Comparison of ENCODE assay signal across 2 fruit fly cellular contexts in the genomic region with DNA sequence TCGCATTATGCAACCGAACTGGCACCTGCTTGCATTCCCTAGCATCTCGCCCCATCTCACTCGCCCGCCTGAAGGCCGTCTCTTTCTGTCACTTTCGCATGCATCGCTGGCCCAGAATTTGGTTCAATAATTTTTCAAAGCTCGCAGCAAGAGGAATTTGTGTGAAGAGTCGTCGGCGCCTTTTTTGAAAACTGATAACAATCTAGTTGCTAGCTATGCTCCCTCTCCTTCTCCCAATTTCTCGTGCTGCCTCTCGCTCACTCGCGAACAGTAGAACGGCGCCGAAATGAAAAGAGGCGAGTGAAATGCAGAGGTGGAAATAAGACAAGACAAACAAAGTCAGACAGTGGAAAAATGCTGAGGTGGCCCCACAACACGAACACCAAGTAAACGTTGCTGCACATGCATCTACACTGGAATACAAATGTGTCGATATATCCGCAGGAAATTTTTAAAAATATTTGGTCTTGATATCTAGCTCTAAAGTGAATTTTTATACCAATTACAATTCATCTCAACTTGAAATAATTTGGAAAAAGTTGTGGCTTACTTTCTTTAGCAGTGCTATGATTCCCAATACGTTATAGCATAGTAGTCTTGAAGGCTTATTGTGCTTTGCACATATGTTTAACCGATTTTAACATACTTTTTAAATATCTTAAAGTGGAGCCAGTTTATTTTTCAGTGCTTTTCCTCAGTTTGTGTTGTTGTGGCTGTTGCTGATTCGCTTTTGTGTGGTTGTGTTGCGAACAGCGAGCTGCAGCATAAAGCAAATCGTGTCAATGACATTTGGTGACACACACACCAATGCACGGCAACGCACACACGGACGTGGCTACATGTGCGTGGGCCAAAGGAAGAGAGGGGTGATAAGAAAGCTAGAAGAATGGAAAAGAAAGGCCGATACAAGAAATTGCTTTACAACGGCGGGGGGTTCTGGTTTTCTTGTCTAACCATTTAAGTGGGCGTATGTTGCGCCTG.
TF ChIP-seq lines count a peak whose summit lies in the region.

No protein-coding gene starts in this region.

TF ChIP-seq in whole organism, embryonic, 481 proteins besides CTCF, POLR2A, EP300 and RAD21 (continued from another document and continues in another):
- TF ChIP-seq Ssrp (tag; optimal IDR thresholded peaks at IDR 0.05; lab: Kevin White, UChicago) (peak; percentile 91), Hey (tag; optimal IDR thresholded peaks at IDR 0.05; lab: Kevin White, UChicago) (no peak), Hand (GFP tag; optimal IDR thresholded peaks at IDR 0.05; lab: Kevin White, UChicago) (no peak), Ptx1 (GFP tag; IDR thresholded peaks at IDR 0.05; lab: Robert Waterston, UW) (peak; percentile 75), ap (GFP tag; IDR thresholded peaks at IDR 0.05; lab: Robert Waterston, UW) (peak; percentile 65), stwl (tag; optimal IDR thresholded peaks at IDR 0.05; lab: Kevin White, UChicago) (peak; percentile 5), tin (GFP tag; optimal IDR thresholded peaks at IDR 0.05; lab: Kevin White, UChicago) (peak; percentile 67), Med (GFP tag; lab: Kevin White, UChicago) (peak; percentile 87), gsb-n (tag; optimal IDR thresholded peaks at IDR 0.05; lab: Kevin White, UChicago) (peak; percentile 89), Spps (tag; optimal IDR thresholded peaks at IDR 0.05; lab: Kevin White, UChicago) (peak; percentile 88), bowl (GFP tag; IDR thresholded peaks at IDR 0.05; lab: Robert Waterston, UW) (no peak), CG15073 (GFP tag; optimal IDR thresholded peaks at IDR 0.05; lab: Kevin White, UChicago) (peak; percentile 40), stc (GFP tag; IDR thresholded peaks at IDR 0.05; lab: Robert Waterston, UW) (peak; percentile 20; the same call in 1 of the 2 replicates), CG1832 (GFP tag; optimal IDR thresholded peaks at IDR 0.05; lab: Kevin White, UChicago) (no peak), ATbp (GFP tag; optimal IDR thresholded peaks at IDR 0.05; lab: Kevin White, UChicago) (peak; percentile 94), CG6765 (GFP tag; optimal IDR thresholded peaks at IDR 0.05; lab: Kevin White, UChicago) (no peak), lab (GFP tag; optimal IDR thresholded peaks at IDR 0.05; lab: Kevin White, UChicago) (peak; percentile 12), Pdp1 (GFP tag; optimal IDR thresholded peaks at IDR 0.05; lab: Kevin White, UChicago) (peak; percentile 38 to 69), CG11504 (tag; optimal IDR thresholded peaks at IDR 0.05; lab: Kevin White, UChicago) (peak; percentile 89), B-H1 (GFP tag; IDR thresholded peaks at IDR 0.05; lab: Robert Waterston, UW) (peak; percentile 23; the same call in 1 of the 3 replicates), CG14050 (GFP tag; IDR thresholded peaks at IDR 0.05; lab: Robert Waterston, UW) (no peak), sug (tag; optimal IDR thresholded peaks at IDR 0.05; lab: Kevin White, UChicago) (peak; percentile 46), lov (optimal IDR thresholded peaks at IDR 0.05; lab: Kevin White, UChicago) (no peak), lov (GFP tag; IDR thresholded peaks at IDR 0.05; lab: Robert Waterston, UW) (peak; percentile 56; the same call in 1 of the 3 replicates), CG33557 (GFP tag; optimal IDR thresholded peaks at IDR 0.05; lab: Kevin White, UChicago) (peak; percentile 85), oc (tag; optimal IDR thresholded peaks at IDR 0.05; lab: Kevin White, UChicago) (peak; percentile 79), CG6813 (GFP tag; optimal IDR thresholded peaks at IDR 0.05; lab: Kevin White, UChicago) (peak; percentile 47), bcd (GFP tag; optimal IDR thresholded peaks at IDR 0.05; lab: Kevin White, UChicago) (peak; percentile 79), trh (GFP tag; optimal IDR thresholded peaks at IDR 0.05; lab: Kevin White, UChicago) (peak; percentile 4), CG4360 (GFP tag; IDR thresholded peaks at IDR 0.05; lab: Robert Waterston, UW) (peak; percentile 47; the same call in 1 of the 2 replicates), NFAT (GFP tag; IDR thresholded peaks at IDR 0.05; lab: Robert Waterston, UW) (no peak), sima (GFP tag; optimal IDR thresholded peaks at IDR 0.05; lab: Kevin White, UChicago) (peak; percentile 9), eyg (GFP tag; optimal IDR thresholded peaks at IDR 0.05; lab: Kevin White, UChicago) (no peak), Neu2 (GFP tag; optimal IDR thresholded peaks at IDR 0.05; lab: Kevin White, UChicago; ENCODE audit: borderline replicate concordance) (no peak), CG17802 (tag; optimal IDR thresholded peaks at IDR 0.05; lab: Kevin White, UChicago) (peak; percentile 59), D (optimal IDR thresholded peaks at IDR 0.05; lab: Kevin White, UChicago) (no peak), D (GFP tag; optimal IDR thresholded peaks at IDR 0.05; lab: Kevin White, UChicago) (peak; percentile 93), luna (GFP tag; optimal IDR thresholded peaks at IDR 0.05; lab: Kevin White, UChicago) (no peak), tx (GFP tag; optimal IDR thresholded peaks at IDR 0.05; lab: Kevin White, UChicago) (peak; percentile 62), tio (GFP tag; optimal IDR thresholded peaks at IDR 0.05; lab: Kevin White, UChicago) (peak; percentile 84), gcm (GFP tag; optimal IDR thresholded peaks at IDR 0.05; lab: Kevin White, UChicago) (peak; percentile 85), CG42726 (GFP tag; IDR thresholded peaks at IDR 0.05; lab: Robert Waterston, UW; ENCODE audit: partially characterized antibody) (no peak), CG6272 (GFP tag; IDR thresholded peaks at IDR 0.05; lab: Robert Waterston, UW) (no peak), CG17359 (tag; optimal IDR thresholded peaks at IDR 0.05; lab: Kevin White, UChicago) (peak; percentile 83), nom (GFP tag; optimal IDR thresholded peaks at IDR 0.05; lab: Kevin White, UChicago) (peak; percentile 44), MTF-1 (GFP tag; optimal IDR thresholded peaks at IDR 0.05; lab: Kevin White, UChicago; ENCODE audit: borderline replicate concordance) (no peak), CG31388 (GFP tag; optimal IDR thresholded peaks at IDR 0.05; lab: Kevin White, UChicago) (peak; percentile 36), rib (GFP tag; IDR thresholded peaks at IDR 0.05; lab: Robert Waterston, UW) (0 out of 2 replicates have a peak, but pooled peaks have one; percentile 25), CG4617 (GFP tag; optimal IDR thresholded peaks at IDR 0.05; lab: Kevin White, UChicago; ENCODE audit: borderline replicate concordance) (peak; percentile 35), onecut (GFP tag; IDR thresholded peaks at IDR 0.05; lab: Robert Waterston, UW) (peak; percentile 36), CG12155 (GFP tag; optimal IDR thresholded peaks at IDR 0.05; lab: Kevin White, UChicago) (peak; percentile 34), CG10959 (GFP tag; IDR thresholded peaks at IDR 0.05; lab: Robert Waterston, UW) (no peak), bab2 (GFP tag; optimal IDR thresholded peaks at IDR 0.05; lab: Kevin White, UChicago) (peak; percentile 74), CG13123 (GFP tag; optimal IDR thresholded peaks at IDR 0.05; lab: Kevin White, UChicago) (peak; percentile 47), CG7987 (GFP tag; optimal IDR thresholded peaks at IDR 0.05; lab: Kevin White, UChicago) (no peak), jing (GFP tag; optimal IDR thresholded peaks at IDR 0.05; lab: Kevin White, UChicago) (peak; percentile 85), odd (GFP tag; optimal IDR thresholded peaks at IDR 0.05; lab: Kevin White, UChicago) (peak; percentile 51), CG30403 (GFP tag; optimal IDR thresholded peaks at IDR 0.05; lab: Kevin White, UChicago) (peak; percentile 83), toy (GFP tag; IDR thresholded peaks at IDR 0.05; lab: Robert Waterston, UW) (no peak)

TF ChIP-seq in whole organism, prepupa, 60 proteins besides CTCF, POLR2A, EP300 and RAD21 (continued from another document):
- TF ChIP-seq Ets21C (GFP tag; optimal IDR thresholded peaks at IDR 0.05; lab: Kevin White, UChicago) (peak; percentile 71), CG6163 (GFP tag; IDR thresholded peaks at IDR 0.05; lab: Robert Waterston, UW) (peak; percentile 85), CG32006 (GFP tag; optimal IDR thresholded peaks at IDR 0.05; lab: Kevin White, UChicago) (peak; percentile 98), svp (GFP tag; lab: Kevin White, UChicago) (peak; percentile 92), CG3919 (GFP tag; optimal IDR thresholded peaks at IDR 0.05; lab: Kevin White, UChicago) (peak; percentile 90), Smox (GFP tag; optimal IDR thresholded peaks at IDR 0.05; lab: Kevin White, UChicago) (peak; percentile 69), Sox102F (GFP tag; optimal IDR thresholded peaks at IDR 0.05; lab: Kevin White, UChicago) (peak; percentile 70), Hr38 (GFP tag; optimal IDR thresholded peaks at IDR 0.05; lab: Kevin White, UChicago) (peak; percentile 55), Eip75B (GFP tag; optimal IDR thresholded peaks at IDR 0.05; lab: Kevin White, UChicago) (peak; percentile 87), Gug (GFP tag; IDR thresholded peaks at IDR 0.05; lab: Robert Waterston, UW) (peak; percentile 86), CG34406 (GFP tag; optimal IDR thresholded peaks at IDR 0.05; lab: Kevin White, UChicago) (peak; percentile 73), dac (GFP tag; optimal IDR thresholded peaks at IDR 0.05; lab: Kevin White, UChicago) (peak; percentile 96), CG16779 (tag; optimal IDR thresholded peaks at IDR 0.05; lab: Kevin White, UChicago) (peak; percentile 87), CG8319 (GFP tag; optimal IDR thresholded peaks at IDR 0.05; lab: Kevin White, UChicago) (peak; percentile 56), Eip78C (GFP tag; lab: Kevin White, UChicago) (peak; percentile 97)
TF ChIP-seq in whole organism, prepupa: peak in this region for 57.
